Fruit fly (Drosophila melanogaster) whole organism, embryonic: ENCODE results near the gene CG31459.

Source experiments
- Awh ChIP-seq: fragments of 200-800 bp; sonication (Bioruptor generic); IDR thresholded peaks from 2 replicates; pipeline ENCODE4, ENCODE4 v1.3.6; 2022; ENCODE audit warnings: missing biosample characterization, missing genetic modification characterization
- CG10147 ChIP-seq: fragments of 200-800 bp; sonication (Bioruptor generic); optimal IDR thresholded peaks from 2 replicates; lab custom pipeline; 2019; ENCODE audit warnings: missing biosample characterization, mild to moderate bottlenecking, missing genetic modification characterization, moderate library complexity
- CG10565 ChIP-seq: fragments of 200-800 bp; sonication (Bioruptor generic); optimal IDR thresholded peaks from 3 replicates; lab custom pipeline; 2016; ENCODE audit warnings: missing biosample characterization, mild to moderate bottlenecking, missing genetic modification characterization
- CG11093 ChIP-seq: fragments of 200-800 bp; sonication (Bioruptor generic); IDR thresholded peaks from 3 replicates; pipeline ENCODE4 v1.3.6; 2022; ENCODE audit warnings: missing biosample characterization, missing genetic modification characterization
- CG11398 ChIP-seq: fragments of 200-800 bp; sonication (Bioruptor generic); optimal IDR thresholded peaks from 2 replicates; lab custom pipeline; 2016; ENCODE audit warnings: missing biosample characterization, missing genetic modification characterization
- CG12071 ChIP-seq: fragments of 200-800 bp; sonication (Bioruptor generic); optimal IDR thresholded peaks from 3 replicates; lab custom pipeline; 2018; ENCODE audit warnings: missing biosample characterization, mild to moderate bottlenecking, missing genetic modification characterization
- CG12155 ChIP-seq: fragments of 200-800 bp; sonication (Bioruptor generic); optimal IDR thresholded peaks from 3 replicates; lab custom pipeline; 2016; ENCODE audit warnings: missing biosample characterization, missing genetic modification characterization
- CG14965 ChIP-seq: fragments of 200-800 bp; sonication (Bioruptor generic); optimal IDR thresholded peaks from 2 replicates; lab custom pipeline; 2016; ENCODE audit warnings: missing biosample characterization, missing genetic modification characterization, borderline replicate concordance
- CG17186 ChIP-seq: fragments of 200-800 bp; sonication (Bioruptor generic); optimal IDR thresholded peaks from 3 replicates; lab custom pipeline; 2017; ENCODE audit warnings: missing biosample characterization, missing genetic modification reagents, missing genetic modification characterization
- CG17568 ChIP-seq: fragments of 200-800 bp; sonication (Bioruptor generic); optimal IDR thresholded peaks from 2 replicates; lab custom pipeline; 2018; ENCODE audit warnings: missing biosample characterization, mild to moderate bottlenecking, missing genetic modification characterization, moderate library complexity
- CG31224 ChIP-seq: fragments of 200-800 bp; sonication (Bioruptor generic); IDR thresholded peaks from 2 replicates; pipeline ENCODE4 v1.3.6; 2022; ENCODE audit warnings: missing biosample characterization, missing genetic modification characterization
- CG4424 ChIP-seq: fragments of 200-800 bp; sonication (Bioruptor generic); optimal IDR thresholded peaks from 3 replicates; lab custom pipeline; 2016; ENCODE audit warnings: missing biosample characterization, missing genetic modification characterization
- CG4730 ChIP-seq: fragments of 200-800 bp; sonication (Bioruptor generic); IDR thresholded peaks from 2 replicates; pipeline ENCODE4 v1.3.6; 2022; ENCODE audit warnings: missing biosample characterization, missing genetic modification characterization
- CG4820 ChIP-seq: fragments of 200-800 bp; sonication (Bioruptor generic); optimal IDR thresholded peaks from 3 replicates; lab custom pipeline; 2016; ENCODE audit warnings: missing biosample characterization, missing genetic modification characterization
- CG6654 ChIP-seq: fragments of 200-800 bp; sonication (Bioruptor generic); optimal IDR thresholded peaks from 2 replicates; lab custom pipeline; 2017; ENCODE audit warnings: missing biosample characterization, mild to moderate bottlenecking, missing genetic modification characterization
- CG6813 ChIP-seq: fragments of 200-800 bp; sonication (Bioruptor generic); optimal IDR thresholded peaks from 2 replicates; lab custom pipeline; 2017; ENCODE audit warnings: missing biosample characterization, missing genetic modification characterization, mild to moderate bottlenecking, moderate library complexity, missing genetic modification reagents
- CG7556 ChIP-seq: fragments of 200-800 bp; sonication (Bioruptor generic); optimal IDR thresholded peaks from 2 replicates; lab custom pipeline; 2017; ENCODE audit warnings: missing biosample characterization, mild to moderate bottlenecking, missing genetic modification characterization
- CG9609 ChIP-seq: fragments of 200-800 bp; sonication (Bioruptor generic); optimal IDR thresholded peaks from 3 replicates; lab custom pipeline; 2016; ENCODE audit warnings: missing biosample characterization, missing genetic modification characterization
- Dp ChIP-seq: fragments of 200-800 bp; sonication (Bioruptor generic); optimal IDR thresholded peaks from 2 replicates; lab custom pipeline; 2018; ENCODE audit warnings: missing biosample characterization, mild to moderate bottlenecking, missing genetic modification characterization, moderate library complexity
- Gug ChIP-seq: fragments of 200-800 bp; sonication (Bioruptor generic); IDR thresholded peaks from 4 replicates; pipeline ENCODE4 v1.3.6; 2022; ENCODE audit warnings: missing biosample characterization, missing genetic modification characterization
- H15 ChIP-seq: fragments of 200-800 bp; sonication (Bioruptor generic); IDR thresholded peaks from 3 replicates; pipeline ENCODE4 v1.3.6; 2022; ENCODE audit warnings: missing biosample characterization, missing genetic modification characterization
- HLH3B ChIP-seq: fragments of 200-800 bp; sonication (Bioruptor generic); IDR thresholded peaks from 2 replicates; pipeline ENCODE4 v1.3.6; 2022; ENCODE audit warnings: missing biosample characterization, missing genetic modification characterization
- Hr51 ChIP-seq, 2 experiments: fragments of 200-800 bp; sonication (Bioruptor generic); optimal IDR thresholded peaks; 2 replicates in 1 of 2; 3 replicates in 1 of 2; lab custom pipeline; 2016 to 2018; ENCODE audit warnings: missing biosample characterization in 2 of 2, missing genetic modification characterization in 2 of 2, mild to moderate bottlenecking in 1 of 2, moderate library complexity in 1 of 2
- NC2α ChIP-seq: fragments of 200-800 bp; sonication (Bioruptor generic); optimal IDR thresholded peaks from 2 replicates; lab custom pipeline; 2016; ENCODE audit warnings: missing biosample characterization, missing genetic modification characterization
- Oli ChIP-seq: fragments of 200-800 bp; sonication (Bioruptor generic); optimal IDR thresholded peaks from 2 replicates; lab custom pipeline; 2018; ENCODE audit warnings: missing biosample characterization, mild to moderate bottlenecking, missing genetic modification characterization, moderate library complexity
- Rfx ChIP-seq: fragments of 200-800 bp; sonication (Bioruptor generic); IDR thresholded peaks from 2 replicates; pipeline ENCODE4 v1.3.6; 2022; ENCODE audit warnings: missing biosample characterization, missing genetic modification characterization
- Tbp ChIP-seq: fragments of >200 bp; optimal IDR thresholded peaks from 2 replicates; lab custom pipeline; 2018; ENCODE audit warnings: missing biosample characterization, missing genetic modification characterization
- ab ChIP-seq: fragments of 200-800 bp; sonication (Bioruptor generic); optimal IDR thresholded peaks from 2 replicates; lab custom pipeline; 2016; ENCODE audit warnings: missing biosample characterization, missing genetic modification characterization
- cg ChIP-seq: fragments of 200-800 bp; sonication (Bioruptor generic); optimal IDR thresholded peaks from 3 replicates; lab custom pipeline; 2019; ENCODE audit warnings: missing biosample characterization, mild to moderate bottlenecking, missing genetic modification characterization, moderate library complexity
- dpn ChIP-seq, 2 experiments: fragments of 200-800 bp; sonication (Bioruptor generic); optimal IDR thresholded peaks; 3 replicates each; lab custom pipeline; 2016; ENCODE audit warnings: missing biosample characterization in 2 of 2, missing genetic modification characterization in 2 of 2
- ewg ChIP-seq: fragments of 200-800 bp; sonication (Bioruptor generic); optimal IDR thresholded peaks from 3 replicates; lab custom pipeline; 2017; ENCODE audit warnings: mild to moderate bottlenecking, missing biosample characterization, missing genetic modification reagents, missing genetic modification characterization
- exex ChIP-seq: fragments of 200-800 bp; sonication (Bioruptor generic); optimal IDR thresholded peaks from 4 replicates; lab custom pipeline; 2018; ENCODE audit warnings: missing biosample characterization, mild to moderate bottlenecking, missing genetic modification characterization, moderate library complexity
- fd3F ChIP-seq: fragments of 200-800 bp; sonication (Bioruptor generic); optimal IDR thresholded peaks from 2 replicates; lab custom pipeline; 2018; ENCODE audit warnings: missing biosample characterization, mild to moderate bottlenecking, missing genetic modification characterization, moderate library complexity
- fd64A ChIP-seq: fragments of 200-800 bp; sonication (Bioruptor generic); optimal IDR thresholded peaks from 3 replicates; lab custom pipeline; 2018; ENCODE audit warnings: missing biosample characterization, mild to moderate bottlenecking, missing genetic modification characterization
- fd96Cb ChIP-seq: fragments of 200-800 bp; sonication (Bioruptor generic); optimal IDR thresholded peaks from 2 replicates; lab custom pipeline; 2018; ENCODE audit warnings: missing biosample characterization, mild to moderate bottlenecking, missing genetic modification characterization, moderate library complexity
- gfzf ChIP-seq: fragments of 200-800 bp; sonication (Bioruptor generic); optimal IDR thresholded peaks from 2 replicates; lab custom pipeline; 2016; ENCODE audit warnings: missing biosample characterization, mild to moderate bottlenecking, missing genetic modification characterization, moderate library complexity
- grau ChIP-seq: fragments of 200-800 bp; optimal IDR thresholded peaks from 3 replicates; lab custom pipeline; 2019; ENCODE audit warnings: missing biosample characterization, mild to moderate bottlenecking, missing genetic modification characterization, moderate library complexity
- gt ChIP-seq: fragments of 200-800 bp; sonication (Bioruptor generic); IDR thresholded peaks from 2 replicates; pipeline ENCODE4 v1.3.6; 2022; ENCODE audit warnings: missing biosample characterization, missing genetic modification characterization
- lilli ChIP-seq: fragments of 200-800 bp; sonication (Bioruptor generic); optimal IDR thresholded peaks from 3 replicates; lab custom pipeline; 2016; ENCODE audit warnings: missing biosample characterization, missing genetic modification characterization
- nerfin-1 ChIP-seq: fragments of 200-800 bp; sonication (Bioruptor generic); optimal IDR thresholded peaks from 3 replicates; lab custom pipeline; 2019; ENCODE audit warnings: missing biosample characterization, mild to moderate bottlenecking, missing genetic modification characterization, moderate library complexity
- phol ChIP-seq: fragments of 200-800 bp; sonication (Bioruptor generic); optimal IDR thresholded peaks from 3 replicates; lab custom pipeline; 2018; ENCODE audit warnings: missing biosample characterization, mild to moderate bottlenecking, missing genetic modification characterization, moderate library complexity
- row ChIP-seq: fragments of 200-800 bp; sonication (Bioruptor generic); IDR thresholded peaks from 3 replicates; pipeline ENCODE4 v1.3.6; 2022; ENCODE audit warnings: missing biosample characterization, missing genetic modification characterization
- run ChIP-seq: fragments of 200-800 bp; sonication (Bioruptor generic); optimal IDR thresholded peaks from 3 replicates; lab custom pipeline; 2018; ENCODE audit warnings: missing biosample characterization, mild to moderate bottlenecking, missing genetic modification characterization
- shn ChIP-seq: fragments of 200-800 bp; sonication (Bioruptor generic); optimal IDR thresholded peaks from 3 replicates; lab custom pipeline; 2016; ENCODE audit warnings: missing biosample characterization, missing genetic modification characterization
- sob ChIP-seq: fragments of 200-800 bp; sonication (Bioruptor generic); IDR thresholded peaks from 2 replicates; pipeline ENCODE4 v1.3.6; 2022; ENCODE audit warnings: missing biosample characterization, missing genetic modification characterization
- tap ChIP-seq: fragments of 200-800 bp; optimal IDR thresholded peaks from 3 replicates; lab custom pipeline; 2019; ENCODE audit warnings: missing biosample characterization, mild to moderate bottlenecking, missing genetic modification characterization, moderate library complexity
- tgo ChIP-seq: fragments of 200-800 bp; sonication (Bioruptor generic); IDR thresholded peaks from 3 replicates; pipeline ENCODE4 v1.3.6; 2022; ENCODE audit warnings: missing biosample characterization, missing genetic modification characterization
- vvl ChIP-seq: fragments of 200-800 bp; sonication (Bioruptor generic); IDR thresholded peaks from 2 replicates; pipeline ENCODE4 v1.3.6; 2022; ENCODE audit warnings: missing biosample characterization, missing genetic modification characterization
- zf30C ChIP-seq: fragments of 200-800 bp; sonication (Bioruptor generic); optimal IDR thresholded peaks from 3 replicates; lab custom pipeline; 2018; ENCODE audit warnings: missing biosample characterization, mild to moderate bottlenecking, missing genetic modification characterization

Gene CG31459

DNA sequence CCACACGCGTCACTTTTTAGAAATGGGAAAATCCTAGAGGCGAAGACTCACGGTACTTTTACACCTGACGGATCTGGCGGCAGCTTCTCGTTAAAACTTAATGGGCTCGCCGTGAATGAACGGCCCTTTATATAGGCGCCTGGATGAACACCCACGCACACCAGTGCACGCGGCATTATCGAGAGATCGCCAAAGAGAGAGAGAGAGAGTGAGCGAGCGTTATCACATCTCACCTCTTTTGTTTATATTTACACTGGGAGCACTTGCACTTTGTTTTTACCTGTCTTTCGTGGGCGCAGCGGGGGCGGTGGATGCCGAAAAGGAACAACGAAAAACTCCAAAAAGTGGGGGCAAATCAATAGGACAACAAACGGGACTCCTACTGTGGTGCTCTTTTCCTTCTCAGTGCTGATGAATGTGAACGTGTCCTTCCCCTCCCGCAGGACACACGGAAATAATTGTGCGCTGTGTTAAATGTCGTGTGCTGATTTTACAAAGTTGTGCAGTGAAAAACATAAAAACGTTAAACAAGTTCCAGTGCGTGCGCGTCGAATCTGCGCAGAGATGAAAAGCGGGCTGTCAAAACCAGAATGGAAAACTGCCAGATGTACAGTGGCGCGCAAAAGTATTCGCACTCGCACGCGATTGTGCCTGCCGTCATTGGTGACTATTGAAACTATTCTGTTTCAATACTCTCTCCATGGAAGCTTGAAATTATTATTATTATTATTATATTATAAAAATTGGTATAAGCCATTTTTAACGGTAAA, 34.7 kb downstream of the CG31459 start, which contains the start of gene Mrp5 (continued):
- TF ChIP-seq CG11093 (GFP tag; lab: Robert Waterston, UW) (peak; percentile 54; the same call in 2 of the 3 replicates), H15 (GFP tag; lab: Robert Waterston, UW) (peak; percentile 51; the same call in 1 of the 3 replicates), Dp (no peak), tap (tag; lab: Kevin White, UChicago) (no peak), CG17186 (GFP tag; lab: Kevin White, UChicago) (peak; percentile 11), gfzf (no peak), sob (peak; percentile 63), Gug (peak; percentile 75; the same call in 3 of the 4 replicates), ewg (GFP tag; lab: Kevin White, UChicago) (peak; percentile 95), grau (tag; lab: Kevin White, UChicago) (peak; percentile 40), NC2α (GFP tag; lab: Kevin White, UChicago) (no peak), phol (tag; lab: Kevin White, UChicago) (peak; percentile 36), CG10565 (GFP tag; lab: Kevin White, UChicago) (no peak), fd64A (GFP tag; lab: Kevin White, UChicago) (peak; percentile 29), CG9609 (GFP tag; lab: Kevin White, UChicago) (peak; percentile 12), exex (tag; lab: Kevin White, UChicago) (peak; percentile 10), CG31224 (peak; percentile 47), CG4820 (peak; percentile 9), nerfin-1 (tag; lab: Kevin White, UChicago) (no peak), Hr51 (GFP tag; optimal IDR thresholded peaks at IDR 0.05; lab: Kevin White, UChicago) (peak in 1 of 2 experiments; percentile 40), CG6654 (no peak), CG12155 (GFP tag; lab: Kevin White, UChicago) (peak; percentile 34), shn (GFP tag; lab: Kevin White, UChicago) (no peak), Awh (GFP tag; lab: Robert Waterston, UW) (peak; percentile 61), CG12071 (GFP tag; lab: Kevin White, UChicago) (no peak), fd96Cb (tag; lab: Kevin White, UChicago) (peak; percentile 30), gt (GFP tag; lab: Robert Waterston, UW) (no peak), run (tag; lab: Kevin White, UChicago) (no peak), vvl (GFP tag; lab: Robert Waterston, UW) (no peak; the same call in 1 of the 2 replicates), tgo (peak; percentile 63), dpn (GFP tag; optimal IDR thresholded peaks at IDR 0.05; lab: Kevin White, UChicago) (peak; percentile 26 to 46), CG6813 (peak; percentile 35), CG4424 (peak; percentile 30), cg (GFP tag; lab: Kevin White, UChicago) (peak; percentile 78), CG7556 (peak; percentile 42), CG14965 (no peak), CG11398 (no peak), Rfx (GFP tag; lab: Robert Waterston, UW) (peak; percentile 77), row (GFP tag; lab: Robert Waterston, UW) (peak; percentile 89), Tbp (no peak), CG4730 (0 out of 2 replicates have a peak, but pooled peaks have one; percentile 13), CG17568 (GFP tag; lab: Kevin White, UChicago) (peak; percentile 29), lilli (GFP tag; lab: Kevin White, UChicago) (peak; percentile 26), fd3F (GFP tag; lab: Kevin White, UChicago) (peak; percentile 9), ab (no peak), zf30C (GFP tag; lab: Kevin White, UChicago) (no peak), HLH3B (GFP tag; lab: Robert Waterston, UW) (peak; percentile 64), Oli (peak; percentile 11), CG10147 (GFP tag; lab: Kevin White, UChicago) (no peak)
